Fruit fly (Drosophila melanogaster) whole organism, embryonic: ENCODE data around the gene Lamtor4.

ENCODE experiments used
- BtbVII ChIP-seq: fragments of 200-800 bp; sonication (Bioruptor generic); optimal IDR thresholded peaks from 3 replicates; lab custom pipeline; 2017; ENCODE audit warnings: missing biosample characterization, mild to moderate bottlenecking, missing genetic modification characterization
- CG10462 ChIP-seq: fragments of 200-800 bp; sonication (Bioruptor generic); optimal IDR thresholded peaks from 2 replicates; lab custom pipeline; 2016; ENCODE audit warnings: missing biosample characterization, missing genetic modification characterization
- CG10979 ChIP-seq: fragments of 200-800 bp; sonication (Bioruptor generic); optimal IDR thresholded peaks from 2 replicates; lab custom pipeline; 2018; ENCODE audit warnings: missing biosample characterization, mild to moderate bottlenecking, missing genetic modification characterization, moderate library complexity
- CG12155 ChIP-seq: fragments of 200-800 bp; sonication (Bioruptor generic); optimal IDR thresholded peaks from 3 replicates; lab custom pipeline; 2016; ENCODE audit warnings: missing biosample characterization, missing genetic modification characterization
- CG12236 ChIP-seq: fragments of 200-800 bp; sonication (Bioruptor generic); optimal IDR thresholded peaks from 2 replicates; lab custom pipeline; 2016; ENCODE audit warnings: missing biosample characterization, missing genetic modification characterization
- CG12659 ChIP-seq: fragments of 200-800 bp; sonication (Bioruptor generic); optimal IDR thresholded peaks from 3 replicates; lab custom pipeline; 2017; ENCODE audit warnings: mild to moderate bottlenecking, missing biosample characterization, missing genetic modification reagents, missing genetic modification characterization
- CG13287 ChIP-seq: fragments of 200-800 bp; sonication (Bioruptor generic); IDR thresholded peaks from 2 replicates; pipeline ENCODE4 v1.3.6; 2022; ENCODE audit warnings: missing biosample characterization, missing genetic modification characterization; ENCODE audit not compliant: partially characterized antibody
- CG17568 ChIP-seq: fragments of 200-800 bp; sonication (Bioruptor generic); optimal IDR thresholded peaks from 2 replicates; lab custom pipeline; 2018; ENCODE audit warnings: missing biosample characterization, mild to moderate bottlenecking, missing genetic modification characterization, moderate library complexity
- CG31224 ChIP-seq: fragments of 200-800 bp; sonication (Bioruptor generic); IDR thresholded peaks from 2 replicates; pipeline ENCODE4 v1.3.6; 2022; ENCODE audit warnings: missing biosample characterization, missing genetic modification characterization
- CG32532 ChIP-seq: fragments of 200-800 bp; sonication (Bioruptor generic); IDR thresholded peaks from 2 replicates; pipeline ENCODE4 v1.3.6; 2022; ENCODE audit warnings: missing biosample characterization, missing genetic modification characterization
- CG32767 ChIP-seq: fragments of 200-800 bp; sonication (Bioruptor generic); IDR thresholded peaks from 2 replicates; pipeline ENCODE4 v1.3.6; 2022; ENCODE audit warnings: missing biosample characterization, missing genetic modification characterization
- CG6272 ChIP-seq: fragments of 200-800 bp; sonication (Bioruptor generic); IDR thresholded peaks from 2 replicates; pipeline ENCODE4 v1.3.6; 2022; ENCODE audit warnings: missing biosample characterization, missing genetic modification characterization
- CG6791 ChIP-seq: fragments of 200-800 bp; sonication (Bioruptor generic); IDR thresholded peaks from 3 replicates; pipeline ENCODE4 v1.3.6; 2022; ENCODE audit warnings: missing biosample characterization, missing genetic modification characterization; ENCODE audit not compliant: partially characterized antibody
- CG6813 ChIP-seq: fragments of 200-800 bp; sonication (Bioruptor generic); optimal IDR thresholded peaks from 2 replicates; lab custom pipeline; 2017; ENCODE audit warnings: missing biosample characterization, missing genetic modification characterization, mild to moderate bottlenecking, moderate library complexity, missing genetic modification reagents
- CG7928 ChIP-seq: fragments of 200-800 bp; sonication (Bioruptor generic); optimal IDR thresholded peaks from 2 replicates; lab custom pipeline; 2017; ENCODE audit warnings: missing biosample characterization, mild to moderate bottlenecking, missing genetic modification characterization
- CG7963 ChIP-seq: fragments of 200-800 bp; sonication (Bioruptor generic); IDR thresholded peaks from 3 replicates; pipeline ENCODE4 v1.3.6; 2022; ENCODE audit warnings: missing biosample characterization, missing genetic modification characterization; ENCODE audit not compliant: partially characterized antibody
- CkIIα-i1 ChIP-seq: fragments of 200-800 bp; sonication (Bioruptor generic); IDR thresholded peaks from 2 replicates; pipeline ENCODE4 v1.3.6; 2022; ENCODE audit warnings: missing biosample characterization, missing genetic modification characterization
- Dip3 ChIP-seq: fragments of 200-800 bp; sonication (Bioruptor generic); optimal IDR thresholded peaks from 3 replicates; lab custom pipeline; 2016; ENCODE audit warnings: missing biosample characterization, missing genetic modification characterization
- Dref ChIP-seq: fragments of 200-800 bp; sonication (Bioruptor generic); IDR thresholded peaks from 2 replicates; pipeline ENCODE4 v1.3.6; 2022; ENCODE audit warnings: missing biosample characterization, missing genetic modification characterization
- Drgx ChIP-seq: fragments of 200-800 bp; sonication (Bioruptor generic); IDR thresholded peaks from 2 replicates; pipeline ENCODE4 v1.3.6; 2022; ENCODE audit warnings: missing biosample characterization, missing genetic modification characterization
- Eip74EF ChIP-seq, 2 experiments: fragments of 200-800 bp in 1 of 2; fragments of >200 bp in 1 of 2; sonication (Bioruptor generic) in 1 of 2; optimal IDR thresholded peaks; 2 replicates each; lab custom pipeline; 2017 to 2019; ENCODE audit warnings: missing biosample characterization in 2 of 2, missing genetic modification characterization in 2 of 2, mild to moderate bottlenecking in 1 of 2, moderate library complexity in 1 of 2
- Fer1 ChIP-seq: fragments of 200-800 bp; sonication (Bioruptor generic); optimal IDR thresholded peaks from 2 replicates; lab custom pipeline; 2017; ENCODE audit warnings: missing biosample characterization, mild to moderate bottlenecking, missing genetic modification characterization
- Gug ChIP-seq: fragments of 200-800 bp; sonication (Bioruptor generic); IDR thresholded peaks from 4 replicates; pipeline ENCODE4 v1.3.6; 2022; ENCODE audit warnings: missing biosample characterization, missing genetic modification characterization
- HLH54F ChIP-seq: fragments of 200-800 bp; sonication (Bioruptor generic); optimal IDR thresholded peaks from 3 replicates; lab custom pipeline; 2016; ENCODE audit warnings: missing biosample characterization, missing genetic modification characterization
- HmgD ChIP-seq: fragments of 200-800 bp; sonication (Bioruptor generic); optimal IDR thresholded peaks from 3 replicates; lab custom pipeline; 2016; ENCODE audit warnings: missing biosample characterization, missing genetic modification characterization
- Hmx ChIP-seq: fragments of 200-800 bp; sonication (Bioruptor generic); optimal IDR thresholded peaks from 2 replicates; lab custom pipeline; 2016; ENCODE audit warnings: missing biosample characterization, missing genetic modification characterization
- MBD-R2 ChIP-seq: fragments of 200-800 bp; sonication (Bioruptor generic); IDR thresholded peaks from 2 replicates; pipeline ENCODE4 v1.3.6; 2022; ENCODE audit warnings: missing biosample characterization, missing genetic modification characterization
- NFAT ChIP-seq: fragments of 200-800 bp; sonication (Bioruptor generic); IDR thresholded peaks from 2 replicates; pipeline ENCODE4 v1.3.6; 2022; ENCODE audit warnings: missing biosample characterization, missing genetic modification characterization
- NfI ChIP-seq: fragments of 200-800 bp; sonication (Bioruptor generic); optimal IDR thresholded peaks from 3 replicates; lab custom pipeline; 2018; ENCODE audit warnings: missing biosample characterization, mild to moderate bottlenecking, missing genetic modification characterization, moderate library complexity
- Ptx1 ChIP-seq: fragments of 200-800 bp; sonication (Bioruptor generic); IDR thresholded peaks from 2 replicates; pipeline ENCODE4 v1.3.6; 2022; ENCODE audit warnings: missing biosample characterization, missing genetic modification characterization
- Ravus ChIP-seq: fragments of 200-800 bp; sonication (Bioruptor generic); IDR thresholded peaks from 2 replicates; pipeline ENCODE4 v1.3.6; 2022; ENCODE audit warnings: missing biosample characterization, missing genetic modification characterization
- Sox102F ChIP-seq: fragments of 200-800 bp; sonication (Bioruptor generic); optimal IDR thresholded peaks from 2 replicates; lab custom pipeline; 2018; ENCODE audit warnings: missing biosample characterization, mild to moderate bottlenecking, missing genetic modification characterization, moderate library complexity
- Taf1 ChIP-seq: fragments of 200-800 bp; sonication (Bioruptor generic); IDR thresholded peaks from 2 replicates; pipeline ENCODE4 v1.3.6; 2022; ENCODE audit warnings: missing biosample characterization, missing genetic modification characterization
- Xbp1 ChIP-seq: fragments of 200-800 bp; sonication (Bioruptor generic); optimal IDR thresholded peaks from 3 replicates; lab custom pipeline; 2016; ENCODE audit warnings: missing biosample characterization, mild to moderate bottlenecking, missing genetic modification characterization
- ato ChIP-seq: fragments of 200-800 bp; sonication (Bioruptor generic); IDR thresholded peaks from 2 replicates; pipeline ENCODE4 v1.3.6; 2022; ENCODE audit warnings: missing biosample characterization, missing genetic modification characterization; ENCODE audit not compliant: partially characterized antibody
- bcd ChIP-seq: fragments of 200-800 bp; sonication (Bioruptor generic); optimal IDR thresholded peaks from 2 replicates; lab custom pipeline; 2017; ENCODE audit warnings: missing biosample characterization, mild to moderate bottlenecking, missing genetic modification characterization
- ci ChIP-seq: fragments of 200-800 bp; sonication (Bioruptor generic); IDR thresholded peaks from 3 replicates; pipeline ENCODE4 v1.3.6; 2022; ENCODE audit warnings: missing biosample characterization, missing genetic modification characterization
- crol ChIP-seq: fragments of 200-800 bp; sonication (Bioruptor generic); IDR thresholded peaks from 2 replicates; pipeline ENCODE4 v1.3.6; 2022; ENCODE audit warnings: missing biosample characterization, missing genetic modification characterization
- danr ChIP-seq: fragments of 200-800 bp; sonication (Bioruptor generic); IDR thresholded peaks from 2 replicates; pipeline ENCODE4 v1.3.6; 2022; ENCODE audit warnings: missing biosample characterization, missing genetic modification characterization
- lola ChIP-seq, 3 experiments: fragments of >200 bp in 2 of 3; fragments of 200-800 bp in 1 of 3; sonication (Bioruptor generic) in 1 of 3; optimal IDR thresholded peaks; 2 replicates each; lab custom pipeline; 2017 to 2019; ENCODE audit warnings: missing biosample characterization in 3 of 3, missing genetic modification characterization in 3 of 3, mild to moderate bottlenecking in 1 of 3, moderate library complexity in 1 of 3
- lov ChIP-seq, 2 experiments: fragments of 200-800 bp in 1 of 2; fragments of >200 bp in 1 of 2; sonication (Bioruptor generic) in 1 of 2; IDR thresholded peaks in 1 of 2; optimal IDR thresholded peaks in 1 of 2; 2 replicates in 1 of 2; 3 replicates in 1 of 2; pipeline versions ENCODE4 v1.3.6 to Lab custom; 2017 to 2022; ENCODE audit warnings: missing biosample characterization in 1 of 2, missing genetic modification characterization in 1 of 2
- luna ChIP-seq: fragments of 200-800 bp; sonication (Bioruptor generic); optimal IDR thresholded peaks from 2 replicates; lab custom pipeline; 2016; ENCODE audit warnings: missing biosample characterization, missing genetic modification characterization
- nerfin-1 ChIP-seq: fragments of 200-800 bp; sonication (Bioruptor generic); optimal IDR thresholded peaks from 3 replicates; lab custom pipeline; 2019; ENCODE audit warnings: missing biosample characterization, mild to moderate bottlenecking, missing genetic modification characterization, moderate library complexity
- oc ChIP-seq: fragments of 200-800 bp; sonication (Bioruptor generic); optimal IDR thresholded peaks from 2 replicates; lab custom pipeline; 2018; ENCODE audit warnings: missing biosample characterization, mild to moderate bottlenecking, missing genetic modification characterization, moderate library complexity
- pros ChIP-seq: fragments of 200-800 bp; sonication (Bioruptor generic); optimal IDR thresholded peaks from 3 replicates; lab custom pipeline; 2019; ENCODE audit warnings: missing biosample characterization, mild to moderate bottlenecking, missing genetic modification characterization, moderate library complexity
- schlank ChIP-seq: fragments of 200-800 bp; sonication (Bioruptor generic); optimal IDR thresholded peaks from 2 replicates; lab custom pipeline; 2018; ENCODE audit warnings: missing biosample characterization, mild to moderate bottlenecking, missing genetic modification characterization
- tio ChIP-seq: fragments of 200-800 bp; sonication (Bioruptor generic); optimal IDR thresholded peaks from 2 replicates; lab custom pipeline; 2017; ENCODE audit warnings: missing biosample characterization, missing genetic modification characterization, inconsistent platforms
- toy ChIP-seq: fragments of 200-800 bp; sonication (Bioruptor generic); IDR thresholded peaks from 2 replicates; pipeline ENCODE4 v1.3.6; 2022; ENCODE audit warnings: missing biosample characterization, missing genetic modification characterization
- z ChIP-seq: fragments of 200-800 bp; sonication (Bioruptor generic); IDR thresholded peaks from 3 replicates; pipeline ENCODE4 v1.3.6; 2022; ENCODE audit warnings: missing biosample characterization, missing genetic modification characterization

Gene Lamtor4

dm6 chr3L:3902491-3903198 lies 5.9 kb downstream of the Lamtor4 start, which contains the start of gene Ubi-p63E (continued):
- TF ChIP-seq BtbVII (peak; percentile 33), CG32767 (GFP tag; lab: Robert Waterston, UW) (no peak), Taf1 (GFP tag; lab: Robert Waterston, UW) (no peak), CG32532 (GFP tag; lab: Robert Waterston, UW) (no peak), CG12236 (GFP tag; lab: Kevin White, UChicago) (peak; percentile 61), luna (peak; percentile 49), NFAT (GFP tag; lab: Robert Waterston, UW) (no peak), CG10462 (GFP tag; lab: Kevin White, UChicago) (no peak), CG12155 (GFP tag; lab: Kevin White, UChicago) (peak; percentile 68), nerfin-1 (peak; percentile 39), lov (optimal IDR thresholded peaks at IDR 0.05; lab: Kevin White, UChicago) (no peak), lov (GFP tag; IDR thresholded peaks at IDR 0.05; lab: Robert Waterston, UW) (no peak), Drgx (GFP tag; lab: Robert Waterston, UW) (no peak), Ravus (GFP tag; lab: Robert Waterston, UW) (no peak), ato (GFP tag; lab: Robert Waterston, UW) (no peak), NfI (GFP tag; lab: Kevin White, UChicago) (peak; percentile 55), CG13287 (GFP tag; lab: Robert Waterston, UW) (no peak), CG31224 (GFP tag; lab: Robert Waterston, UW) (no peak), tio (GFP tag; lab: Kevin White, UChicago) (peak; percentile 88), bcd (GFP tag; lab: Kevin White, UChicago) (peak; percentile 62), Dref (GFP tag; lab: Robert Waterston, UW) (no peak), Dip3 (GFP tag; lab: Kevin White, UChicago) (peak; percentile 39), schlank (tag; lab: Kevin White, UChicago) (no peak), Hmx (GFP tag; lab: Kevin White, UChicago) (no peak), crol (GFP tag; lab: Robert Waterston, UW) (no peak), HmgD (peak; percentile 39), HLH54F (GFP tag; lab: Kevin White, UChicago) (peak; percentile 65), Fer1 (GFP tag; lab: Kevin White, UChicago) (peak; percentile 36), Xbp1 (GFP tag; lab: Kevin White, UChicago) (peak; percentile 70), MBD-R2 (GFP tag; lab: Robert Waterston, UW) (no peak), danr (GFP tag; lab: Robert Waterston, UW) (no peak), CG6813 (GFP tag; lab: Kevin White, UChicago) (peak; percentile 32), lola (GFP tag; optimal IDR thresholded peaks at IDR 0.05; lab: Kevin White, UChicago) (peak in 1 of 3 experiments; percentile 55), CG10979 (tag; lab: Kevin White, UChicago) (peak; percentile 63)

- no peak for TF ChIP-seq Eip74EF (GFP tag; optimal IDR thresholded peaks at IDR 0.05; lab: Kevin White, UChicago)
- TF ChIP-seq pros (GFP tag; lab: Kevin White, UChicago): no peak
- no peak for TF ChIP-seq CG7928 (GFP tag; lab: Kevin White, UChicago)
- TF ChIP-seq Sox102F (GFP tag; lab: Kevin White, UChicago): no peak
- no peak for TF ChIP-seq oc (tag; lab: Kevin White, UChicago)
- no peak for TF ChIP-seq CG17568 (GFP tag; lab: Kevin White, UChicago)
- no peak for TF ChIP-seq CG12659 (GFP tag; lab: Kevin White, UChicago)
- peak; percentile 23; the same call in 1 of the 2 replicates for TF ChIP-seq Ptx1 (GFP tag; lab: Robert Waterston, UW)
- no peak for TF ChIP-seq CkIIα-i1 (GFP tag; lab: Robert Waterston, UW)
- 0 out of 3 replicates have a peak, but pooled peaks have one; percentile 12 for TF ChIP-seq z (GFP tag; lab: Robert Waterston, UW)
- no peak for TF ChIP-seq toy (GFP tag; lab: Robert Waterston, UW)
- peak; percentile 39; the same call in 2 of the 3 replicates for TF ChIP-seq CG6791 (GFP tag; lab: Robert Waterston, UW)
- TF ChIP-seq MBD-R2 (GFP tag; lab: Robert Waterston, UW): peak; percentile 67
- 0 out of 3 replicates have a peak, but pooled peaks have one; percentile 53 for TF ChIP-seq CG7963 (GFP tag; lab: Robert Waterston, UW)
- 0 out of 3 replicates have a peak, but pooled peaks have one; percentile 9 for TF ChIP-seq ci (GFP tag; lab: Robert Waterston, UW)
- no peak for TF ChIP-seq Gug (GFP tag; lab: Robert Waterston, UW)
- no peak for TF ChIP-seq CG6272
Observed at dm6 chr3L:3903301-3903700, 6.6 kb downstream of the Lamtor4 start, which contains the start of gene Sc2. Sc2 (plus strand) TSS chr3L:3903492.
